Worm (Caenorhabditis elegans): ENCODE data around the gene T13C5.6.

The T13C5.6 gene

ce11 chrX:6247869-6248268, 40.4 kb upstream of the T13C5.6 start:
- TF ChIP-seq him-1 (tag; optimal IDR thresholded peaks at IDR 0.05) (no peak), dao-5 (tag; optimal IDR thresholded peaks at IDR 0.05) (no peak), W03F9.2 (tag; optimal IDR thresholded peaks at IDR 0.05) (no peak)

DNA sequence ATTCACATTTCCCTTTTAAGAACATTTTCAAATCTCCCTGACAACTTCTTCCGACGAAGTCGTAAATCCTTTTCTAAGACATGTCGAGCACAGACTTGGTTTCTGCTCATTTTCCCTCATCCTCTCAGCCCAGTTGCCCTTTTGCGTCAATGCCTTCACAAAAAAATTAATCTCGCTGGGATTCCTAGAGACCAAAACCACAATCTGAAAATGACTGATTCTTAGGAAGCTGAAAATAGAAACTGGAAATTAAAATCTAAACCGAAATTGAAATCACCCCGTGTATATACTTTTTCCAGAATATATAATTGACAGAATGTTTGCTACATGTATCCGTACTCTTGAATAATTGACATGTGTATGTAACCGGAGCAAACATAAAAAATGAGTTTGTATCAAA, 39.5 kb upstream of the T13C5.6 start:
- TF ChIP-seq W03F9.2 (tag; optimal IDR thresholded peaks at IDR 0.05) (no peak), him-1 (tag; optimal IDR thresholded peaks at IDR 0.05) (no peak), dao-5 (tag; optimal IDR thresholded peaks at IDR 0.05) (no peak)

- TF ChIP-seq W03F9.2 (tag; optimal IDR thresholded peaks at IDR 0.05) (no peak), dao-5 (tag; optimal IDR thresholded peaks at IDR 0.05) (no peak), him-1 (tag; optimal IDR thresholded peaks at IDR 0.05) (no peak)
These were observed 38.0 kb upstream of the T13C5.6 start for ce11 chrX:6245499-6245898.

- TF ChIP-seq him-1 (tag; optimal IDR thresholded peaks at IDR 0.05) (no peak), dao-5 (tag; optimal IDR thresholded peaks at IDR 0.05) (no peak), W03F9.2 (tag; optimal IDR thresholded peaks at IDR 0.05) (no peak)
These were observed 33.1 kb upstream of the T13C5.6 start, which contains the start of gene got-2.2 for ce11 chrX:6240640-6241033. Gene got-2.2 (plus strand): TSS chrX:6240983.

ce11 chrX:6239927-6240639, 32.6 kb upstream of the T13C5.6 start:
- no peak for TF ChIP-seq him-1 (tag; optimal IDR thresholded peaks at IDR 0.05)
- no peak for TF ChIP-seq W03F9.2 (tag; optimal IDR thresholded peaks at IDR 0.05)
- TF ChIP-seq dao-5 (tag; optimal IDR thresholded peaks at IDR 0.05), result no peak

DNA sequence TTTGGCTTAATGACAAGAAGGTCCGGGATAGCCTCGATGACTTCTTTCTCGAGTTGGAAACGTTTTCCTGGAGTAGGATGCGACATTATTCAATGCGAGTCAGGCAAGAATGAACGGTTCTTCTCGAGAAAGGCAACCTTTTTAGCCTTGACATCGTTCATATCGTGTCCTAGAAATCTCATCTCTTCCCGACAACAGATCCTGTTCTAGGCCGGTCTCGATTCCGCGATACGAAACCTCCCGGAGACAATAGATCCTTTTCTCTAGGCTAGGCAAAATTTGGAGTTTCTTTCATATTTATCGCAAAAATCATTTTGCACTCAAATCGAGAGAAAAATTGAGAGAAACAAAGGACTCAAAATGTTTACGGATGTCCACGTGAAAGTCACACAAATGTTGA, 31.5 kb upstream of the T13C5.6 start, which contains the start of gene rml-3:
rml-3 (minus strand) TSS at position 93 of the 400 bp plus-strand sequence.
- TF ChIP-seq dao-5 (tag; optimal IDR thresholded peaks at IDR 0.05), result no peak

DNA sequence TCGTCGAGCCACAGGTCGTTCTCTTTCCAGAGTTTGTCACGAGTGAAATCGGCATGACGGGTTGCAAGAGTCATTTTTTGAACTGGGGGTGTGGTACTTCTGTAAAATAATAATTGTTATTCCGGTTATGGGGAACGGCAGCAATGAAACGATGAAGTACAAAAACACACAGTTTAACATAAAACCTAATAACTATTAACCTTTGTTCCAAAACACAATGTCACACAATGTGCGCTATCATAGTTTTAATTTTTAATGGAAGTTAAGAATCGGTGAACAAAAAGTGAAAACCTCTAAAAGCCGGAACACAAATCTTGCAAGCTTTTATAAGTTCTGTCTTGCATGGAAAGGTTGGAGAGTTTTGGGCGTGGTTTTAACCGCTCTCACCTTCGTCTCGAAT, 28.0 kb upstream of the T13C5.6 start, which contains the start of gene hsp-43:
hsp-43 (minus strand) TSS at position 101 of the 400 bp plus-strand sequence.
- no peak for TF ChIP-seq him-1 (tag; optimal IDR thresholded peaks at IDR 0.05)
- TF ChIP-seq dao-5 (tag; optimal IDR thresholded peaks at IDR 0.05), result no peak
- TF ChIP-seq W03F9.2 (tag; optimal IDR thresholded peaks at IDR 0.05), result no peak

- TF ChIP-seq him-1 (tag; optimal IDR thresholded peaks at IDR 0.05) (no peak), W03F9.2 (tag; optimal IDR thresholded peaks at IDR 0.05) (no peak), dao-5 (tag; optimal IDR thresholded peaks at IDR 0.05) (no peak)
These were observed 25.6 kb upstream of the T13C5.6 start, which contains the start of gene C14F11.4 for ce11 chrX:6232998-6233626. Gene C14F11.4 (minus strand): TSS chrX:6233048.

ce11 chrX:6230669-6231068, 23.2 kb upstream of the T13C5.6 start, which contains the start of gene lite-1:
Gene lite-1 (minus strand): TSS chrX:6230769.
- TF ChIP-seq W03F9.2 (tag; optimal IDR thresholded peaks at IDR 0.05) (no peak), dao-5 (tag; optimal IDR thresholded peaks at IDR 0.05) (no peak), him-1 (tag; optimal IDR thresholded peaks at IDR 0.05) (no peak)

ce11 chrX:6224841-6225240, 17.4 kb upstream of the T13C5.6 start:
- no peak for TF ChIP-seq him-1 (tag; optimal IDR thresholded peaks at IDR 0.05)
- no peak for TF ChIP-seq dao-5 (tag; optimal IDR thresholded peaks at IDR 0.05)
- TF ChIP-seq W03F9.2 (tag; optimal IDR thresholded peaks at IDR 0.05), result no peak

- no peak for TF ChIP-seq W03F9.2 (tag; optimal IDR thresholded peaks at IDR 0.05)
- TF ChIP-seq him-1 (tag; optimal IDR thresholded peaks at IDR 0.05), result no peak
- no peak for TF ChIP-seq dao-5 (tag; optimal IDR thresholded peaks at IDR 0.05)
These were observed 13.6 kb upstream of the T13C5.6 start for ce11 chrX:6221097-6221496.

DNA sequence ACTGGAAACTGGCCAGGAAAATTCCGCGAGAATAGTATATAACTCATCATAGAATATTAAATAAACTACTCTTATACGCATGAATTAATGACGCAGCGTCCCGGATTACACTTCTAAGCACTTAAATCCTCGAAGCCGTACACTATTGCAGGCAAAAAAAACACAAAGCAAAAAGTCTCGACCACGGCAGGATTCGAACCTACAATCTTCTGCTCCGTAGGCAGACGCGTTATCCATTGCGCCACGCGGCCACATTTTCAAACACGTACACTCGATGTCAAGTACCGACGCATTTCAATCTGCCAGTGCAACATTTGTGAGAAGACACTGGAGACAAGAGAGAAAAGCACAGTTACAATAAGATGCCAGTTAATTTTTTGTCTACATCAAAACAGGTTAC, 12.4 kb upstream of the T13C5.6 start:
- TF ChIP-seq him-1 (tag; optimal IDR thresholded peaks at IDR 0.05) (peak; percentile 57), W03F9.2 (tag; optimal IDR thresholded peaks at IDR 0.05) (no peak), dao-5 (tag; optimal IDR thresholded peaks at IDR 0.05) (no peak)

DNA sequence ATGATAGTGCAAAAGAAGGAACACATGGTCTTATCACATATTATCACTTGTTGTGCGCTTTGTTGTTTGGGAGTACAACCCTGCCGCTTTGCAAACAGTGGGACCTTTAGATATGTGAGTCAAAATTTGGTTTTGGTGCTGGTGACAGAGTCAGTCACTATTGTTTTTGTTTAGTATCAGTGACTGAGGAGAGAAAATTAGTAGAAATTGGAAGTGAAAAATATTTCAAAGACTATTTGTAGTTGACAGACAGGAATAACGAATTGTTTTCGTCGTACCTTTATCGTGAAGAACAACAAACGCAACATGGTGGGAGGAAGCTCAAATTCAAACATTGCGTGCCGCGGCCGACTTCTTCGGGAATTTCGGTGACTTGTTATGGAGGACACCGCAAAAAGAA, 9.1 kb upstream of the T13C5.6 start, which contains the start of gene lrch-1:
lrch-1 (minus strand) TSS at position 101 of the 400 bp plus-strand sequence.
- TF ChIP-seq W03F9.2 (tag; optimal IDR thresholded peaks at IDR 0.05) (no peak), dao-5 (tag; optimal IDR thresholded peaks at IDR 0.05) (no peak), him-1 (tag; optimal IDR thresholded peaks at IDR 0.05) (no peak)

ce11 chrX:6211322-6211820, 3.9 kb upstream of the T13C5.6 start:
- no peak for TF ChIP-seq him-1 (tag; optimal IDR thresholded peaks at IDR 0.05)
- no peak for TF ChIP-seq dao-5 (tag; optimal IDR thresholded peaks at IDR 0.05)
- TF ChIP-seq W03F9.2 (tag; optimal IDR thresholded peaks at IDR 0.05), result no peak

Measured in whole organism, L4/young adult.